Worm (Caenorhabditis elegans): ENCODE data around the gene Y53F4B.18.

The Y53F4B.18 gene

ce11 chrII:15025599-15026164 is 45.8 kb downstream of the Y53F4B.18 start, which contains the start of gene cmtr-1 (continued):
- TF ChIP-seq mdl-1 (tag; optimal IDR thresholded peaks at IDR 0.05), result peak; percentile 57 to 77
- peak; percentile 99 for TF ChIP-seq hmg-1.1 (GFP tag; IDR thresholded peaks at IDR 0.05)
- TF ChIP-seq daf-19 (GFP tag; conservative IDR thresholded peaks at IDR 0.05), result peak; percentile 67; the same call in 1 of the 2 replicates
- TF ChIP-seq lin-38 (GFP tag; IDR thresholded peaks at IDR 0.05), result peak; percentile 92
- no peak for TF ChIP-seq zag-1 (tag; optimal IDR thresholded peaks at IDR 0.05)
- TF ChIP-seq ceh-28 (tag; optimal IDR thresholded peaks at IDR 0.05), result no peak
- peak; percentile 92 for TF ChIP-seq mdt-29 (GFP tag; IDR thresholded peaks at IDR 0.05)
- TF ChIP-seq snpc-4 (tag; optimal IDR thresholded peaks at IDR 0.05), result peak; percentile 100
- no peak for TF ChIP-seq cey-2 (tag; optimal IDR thresholded peaks at IDR 0.05; ENCODE audit: borderline replicate concordance, insufficient read depth)
- TF ChIP-seq aly-2 (tag; optimal IDR thresholded peaks at IDR 0.05), result no peak
- peak; percentile 75 for TF ChIP-seq jun-1 (tag; optimal IDR thresholded peaks at IDR 0.05)
- TF ChIP-seq hif-1 (tag; optimal IDR thresholded peaks at IDR 0.05), result peak; percentile 73 to 79
- no peak for TF ChIP-seq F44E2.7 (GFP tag; IDR thresholded peaks at IDR 0.05)
- no peak for TF ChIP-seq R02D3.7 (tag; optimal IDR thresholded peaks at IDR 0.05)
- no peak for TF ChIP-seq fos-1 (tag; optimal IDR thresholded peaks at IDR 0.05)
- peak; percentile 75; the same call in 1 of the 2 replicates for TF ChIP-seq D1046.2 (GFP tag; IDR thresholded peaks at IDR 0.05)
- TF ChIP-seq daf-12 (tag; optimal IDR thresholded peaks at IDR 0.05), result no peak
- peak; percentile 94 for TF ChIP-seq hlh-11 (tag; optimal IDR thresholded peaks at IDR 0.05)
- TF ChIP-seq nhr-237 (tag; optimal IDR thresholded peaks at IDR 0.05), result peak; percentile 33
- TF ChIP-seq snpc-1.2 (GFP tag; IDR thresholded peaks at IDR 0.05), result peak; percentile 86
- TF ChIP-seq ztf-7 (tag; optimal IDR thresholded peaks at IDR 0.05), result peak; percentile 93
- peak; percentile 85 for TF ChIP-seq lin-29 (GFP tag; IDR thresholded peaks at IDR 0.05)
- peak; percentile 87 for TF ChIP-seq hlh-30 (tag; optimal IDR thresholded peaks at IDR 0.05; ENCODE audit: insufficient read depth)
- TF ChIP-seq madf-5 (GFP tag; IDR thresholded peaks at IDR 0.05), result peak in 1 of 2 experiments; percentile 67; a peak in 1 of 4 replicates
- TF ChIP-seq ceh-32 (tag; optimal IDR thresholded peaks at IDR 0.05; ENCODE audit: poor library complexity), result peak; percentile 61
- TF ChIP-seq mxl-3 (GFP tag; optimal IDR thresholded peaks at IDR 0.05), result peak; percentile 86
- TF ChIP-seq zip-2 (tag; optimal IDR thresholded peaks at IDR 0.05), result peak; percentile 84
- TF ChIP-seq nhr-102 (tag; optimal IDR thresholded peaks at IDR 0.05), result peak; percentile 96
- TF ChIP-seq lin-13 (GFP tag; optimal IDR thresholded peaks at IDR 0.05), result peak; percentile 96

ce11 chrII:15025100-15025499 is 46.4 kb downstream of the Y53F4B.18 start:
- TF ChIP-seq lsy-2 (tag; optimal IDR thresholded peaks at IDR 0.05), result peak in 1 of 2 experiments; percentile 56
- TF ChIP-seq Y105C5A.15 (GFP tag; IDR thresholded peaks at IDR 0.05), result no peak

ce11 chrII:15018923-15019322 is 52.5 kb downstream of the Y53F4B.18 start, which contains the start of gene Y53F4B.12:
Gene Y53F4B.12 (plus strand): TSS chrII:15019223.
- TF ChIP-seq daf-16 (GFP tag; optimal IDR thresholded peaks at IDR 0.05) (no peak), daf-16 (tag; optimal IDR thresholded peaks at IDR 0.05) (no peak), dmd-9 (GFP tag; IDR thresholded peaks at IDR 0.05) (no peak), fkh-10 (GFP tag; optimal IDR thresholded peaks at IDR 0.05) (no peak), zip-2 (tag; optimal IDR thresholded peaks at IDR 0.05) (no peak), F44E2.7 (GFP tag; IDR thresholded peaks at IDR 0.05) (no peak), zfp-3 (GFP tag; conservative IDR thresholded peaks at IDR 0.05) (no peak), ces-1 (GFP tag; optimal IDR thresholded peaks at IDR 0.05) (no peak), ztf-11 (tag; optimal IDR thresholded peaks at IDR 0.05) (no peak), F10B5.3 (tag; optimal IDR thresholded peaks at IDR 0.05) (no peak), nhr-28 (tag; optimal IDR thresholded peaks at IDR 0.05) (no peak), arid-1 (GFP tag; conservative IDR thresholded peaks at IDR 0.05) (no peak), vab-7 (GFP tag; IDR thresholded peaks at IDR 0.05) (no peak), tag-97 (GFP tag; IDR thresholded peaks at IDR 0.05) (no peak), F37D6.2 (tag; optimal IDR thresholded peaks at IDR 0.05) (no peak), dmd-6 (GFP tag; IDR thresholded peaks at IDR 0.05) (no peak)
